Worm (Caenorhabditis elegans) whole organism, L2 larva: ENCODE measurements around the gene F02C9.1.

ENCODE experiments used
- R02D3.7 ChIP-seq: fragments of 150-350 bp; optimal IDR thresholded peaks from 2 replicates; lab custom pipeline; 2014; ENCODE audit warnings: missing biosample characterization, missing genetic modification characterization
- Y55F3AM.14 ChIP-seq: fragments of 200-800 bp; sonication (Bioruptor generic); optimal IDR thresholded peaks from 2 replicates; lab custom pipeline; 2018; ENCODE audit warnings: mild to moderate bottlenecking, missing genetic modification characterization, missing compliant biosample characterization
- ceh-82 ChIP-seq: fragments of 150-350 bp; optimal IDR thresholded peaks from 2 replicates; lab custom pipeline; 2014; ENCODE audit warnings: missing biosample characterization, missing genetic modification characterization
- nhr-11 ChIP-seq: fragments of 150-350 bp; optimal IDR thresholded peaks from 2 replicates; lab custom pipeline; 2014; ENCODE audit warnings: missing biosample characterization, missing genetic modification characterization
- nhr-237 ChIP-seq: fragments of 150-350 bp; optimal IDR thresholded peaks from 2 replicates; lab custom pipeline; 2014; ENCODE audit warnings: missing biosample characterization, missing genetic modification characterization
- zag-1 ChIP-seq: fragments of 150-350 bp; optimal IDR thresholded peaks from 2 replicates; lab custom pipeline; 2014; ENCODE audit warnings: missing biosample characterization, missing genetic modification characterization

DNA sequence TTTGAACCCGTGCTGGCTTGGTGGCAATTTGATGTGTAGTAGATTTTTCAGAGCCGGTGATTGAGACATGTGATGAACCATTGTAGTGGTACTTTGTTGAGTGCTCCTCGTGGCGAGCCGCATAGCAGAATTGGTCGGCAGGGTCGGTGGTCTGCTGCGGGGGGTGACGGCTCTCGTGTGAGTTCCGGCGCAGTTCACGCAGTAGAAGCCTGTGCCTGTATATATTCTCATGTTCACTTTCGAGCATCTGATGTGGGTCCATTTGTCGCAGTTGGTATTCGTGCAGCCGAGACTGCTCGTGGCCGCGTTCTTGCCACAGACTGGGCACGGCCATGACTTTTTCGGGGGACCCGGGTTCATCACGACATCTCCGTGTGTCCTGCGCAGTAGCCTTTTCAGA lies 23.8 kb downstream of the F02C9.1 start:
- TF ChIP-seq zag-1 (tag; lab: Kevin White, UChicago) (no peak), nhr-11 (tag; lab: Kevin White, UChicago) (no peak), ceh-82 (tag; lab: Kevin White, UChicago) (no peak), R02D3.7 (tag; lab: Kevin White, UChicago) (no peak), Y55F3AM.14 (GFP tag; lab: Kevin White, UChicago) (no peak), nhr-237 (tag; lab: Kevin White, UChicago) (no peak)
